Fruit fly (Drosophila melanogaster) whole organism, prepupa: Measurements from ENCODE around the gene CheB38c.

Experiments used
- CG10631 ChIP-seq: fragments of 200-800 bp; sonication (Bioruptor generic); optimal IDR thresholded peaks from 2 replicates; lab custom pipeline; 2016; ENCODE audit warnings: missing biosample characterization, missing genetic modification characterization
- CG10669 ChIP-seq: fragments of 200-800 bp; sonication (Bioruptor generic); optimal IDR thresholded peaks from 3 replicates; lab custom pipeline; 2018; ENCODE audit warnings: missing biosample characterization, mild to moderate bottlenecking, missing genetic modification characterization, moderate library complexity
- CG11294 ChIP-seq: fragments of 200-800 bp; sonication (Bioruptor generic); IDR thresholded peaks from 2 replicates; pipeline ENCODE4 v1.3.6; 2022; ENCODE audit warnings: missing biosample characterization, missing genetic modification characterization
- CG11762 ChIP-seq: fragments of 200-800 bp; sonication (Bioruptor generic); optimal IDR thresholded peaks from 3 replicates; lab custom pipeline; 2016; ENCODE audit warnings: missing biosample characterization, missing genetic modification characterization; ENCODE audit not compliant: insufficient read depth
- CG11902 ChIP-seq: fragments of 200-800 bp; sonication (Bioruptor generic); optimal IDR thresholded peaks from 3 replicates; lab custom pipeline; 2016; ENCODE audit warnings: missing biosample characterization, missing genetic modification characterization
- CG15336 ChIP-seq: fragments of 200-800 bp; sonication (Bioruptor generic); IDR thresholded peaks from 2 replicates; pipeline ENCODE4 v1.3.6; 2022; ENCODE audit warnings: missing biosample characterization, missing genetic modification characterization
- CG1621 ChIP-seq: fragments of 200-800 bp; sonication (Bioruptor generic); optimal IDR thresholded peaks from 3 replicates; lab custom pipeline; 2018; ENCODE audit warnings: missing biosample characterization, mild to moderate bottlenecking, missing genetic modification characterization
- CG3032 ChIP-seq: fragments of 200-800 bp; optimal IDR thresholded peaks from 2 replicates; lab custom pipeline; 2019; ENCODE audit warnings: missing biosample characterization, mild to moderate bottlenecking, missing genetic modification characterization, moderate library complexity
- CG31627 ChIP-seq: fragments of 200-800 bp; sonication (Bioruptor generic); optimal IDR thresholded peaks from 3 replicates; lab custom pipeline; 2016; ENCODE audit warnings: missing biosample characterization, missing genetic modification characterization
- CG32006 ChIP-seq: fragments of 200-800 bp; sonication (Bioruptor generic); optimal IDR thresholded peaks from 3 replicates; lab custom pipeline; 2017; ENCODE audit warnings: missing biosample characterization, mild to moderate bottlenecking, missing genetic modification characterization
- CG34406 ChIP-seq: fragments of 200-800 bp; sonication (Bioruptor generic); optimal IDR thresholded peaks from 3 replicates; lab custom pipeline; 2016; ENCODE audit warnings: missing biosample characterization, missing genetic modification characterization
- CG6792 ChIP-seq: fragments of 200-800 bp; sonication (Bioruptor generic); optimal IDR thresholded peaks from 3 replicates; lab custom pipeline; 2016; ENCODE audit warnings: missing biosample characterization, missing genetic modification characterization
- CG6808 ChIP-seq: fragments of 200-800 bp; sonication (Bioruptor generic); optimal IDR thresholded peaks from 3 replicates; lab custom pipeline; 2017; ENCODE audit warnings: missing biosample characterization, missing genetic modification characterization, mild to moderate bottlenecking, moderate library complexity, missing genetic modification reagents
- CG6854 ChIP-seq: fragments of 200-800 bp; sonication (Bioruptor generic); optimal IDR thresholded peaks from 2 replicates; lab custom pipeline; 2017; ENCODE audit warnings: missing biosample characterization, mild to moderate bottlenecking, missing genetic modification characterization
- CG7368 ChIP-seq: fragments of 200-800 bp; sonication (Bioruptor generic); optimal IDR thresholded peaks from 3 replicates; lab custom pipeline; 2016; ENCODE audit warnings: missing biosample characterization, missing genetic modification characterization
- CG8119 ChIP-seq: fragments of 200-800 bp; sonication (Bioruptor generic); IDR thresholded peaks from 3 replicates; pipeline ENCODE4 v1.3.6; 2022; ENCODE audit warnings: missing biosample characterization, missing genetic modification characterization
- CG8319 ChIP-seq: fragments of 200-800 bp; sonication (Bioruptor generic); optimal IDR thresholded peaks from 3 replicates; lab custom pipeline; 2016; ENCODE audit warnings: missing biosample characterization, missing genetic modification characterization
- CG9139 ChIP-seq: fragments of 200-800 bp; sonication (Bioruptor generic); optimal IDR thresholded peaks from 3 replicates; lab custom pipeline; 2017; ENCODE audit warnings: missing biosample characterization, mild to moderate bottlenecking, missing genetic modification characterization
- Eip75B ChIP-seq: fragments of 200-800 bp; sonication (Bioruptor generic); optimal IDR thresholded peaks from 3 replicates; lab custom pipeline; 2016; ENCODE audit warnings: missing biosample characterization, missing genetic modification characterization
- Eip78C ChIP-seq: fragments of 200-800 bp; sonication (Bioruptor generic); peaks from one replicate; lab custom pipeline; 2016; ENCODE audit warnings: missing biosample characterization, missing genetic modification characterization
- Ets21C ChIP-seq: fragments of 200-800 bp; sonication (Bioruptor generic); optimal IDR thresholded peaks from 3 replicates; lab custom pipeline; 2016; ENCODE audit warnings: missing biosample characterization, missing genetic modification characterization
- Ets96B ChIP-seq: fragments of 200-800 bp; optimal IDR thresholded peaks from 2 replicates; lab custom pipeline; 2019; ENCODE audit warnings: missing biosample characterization, mild to moderate bottlenecking, missing genetic modification characterization, moderate library complexity
- Gug ChIP-seq: fragments of 200-800 bp; sonication (Bioruptor generic); IDR thresholded peaks from 2 replicates; pipeline ENCODE4 v1.3.6; 2022; ENCODE audit warnings: missing biosample characterization, missing genetic modification characterization
- Hr39 ChIP-seq: fragments of 200-800 bp; sonication (Bioruptor generic); optimal IDR thresholded peaks from 2 replicates; lab custom pipeline; 2016; ENCODE audit warnings: missing biosample characterization, missing genetic modification characterization
- Hr4 ChIP-seq: fragments of 200-800 bp; sonication (Bioruptor generic); optimal IDR thresholded peaks from 3 replicates; lab custom pipeline; 2016; ENCODE audit warnings: missing biosample characterization, missing genetic modification characterization
- Sox102F ChIP-seq: fragments of 200-800 bp; sonication (Bioruptor generic); optimal IDR thresholded peaks from 2 replicates; lab custom pipeline; 2016; ENCODE audit warnings: missing biosample characterization, mild to moderate bottlenecking, missing genetic modification characterization
- Sox14 ChIP-seq: fragments of 200-800 bp; sonication (Bioruptor generic); optimal IDR thresholded peaks from 3 replicates; lab custom pipeline; 2016; ENCODE audit warnings: missing biosample characterization, missing genetic modification characterization
- Sox15 ChIP-seq: fragments of 200-800 bp; sonication (Bioruptor generic); optimal IDR thresholded peaks from 3 replicates; lab custom pipeline; 2016; ENCODE audit warnings: missing biosample characterization, missing genetic modification characterization
- acj6 ChIP-seq: fragments of 200-800 bp; sonication (Bioruptor generic); optimal IDR thresholded peaks from 3 replicates; lab custom pipeline; 2016; ENCODE audit warnings: missing biosample characterization, missing genetic modification characterization
- cyc ChIP-seq: fragments of 200-800 bp; sonication (Bioruptor generic); optimal IDR thresholded peaks from 3 replicates; lab custom pipeline; 2016; ENCODE audit warnings: missing biosample characterization, missing genetic modification characterization
- dac ChIP-seq: fragments of 200-800 bp; sonication (Bioruptor generic); optimal IDR thresholded peaks from 2 replicates; lab custom pipeline; 2017; ENCODE audit warnings: missing biosample characterization, mild to moderate bottlenecking, missing genetic modification characterization
- eg ChIP-seq: fragments of 200-800 bp; sonication (Bioruptor generic); IDR thresholded peaks from 3 replicates; pipeline ENCODE4 v1.3.6; 2022; ENCODE audit warnings: missing biosample characterization, missing genetic modification characterization
- esn ChIP-seq: fragments of 200-800 bp; sonication (Bioruptor generic); optimal IDR thresholded peaks from 2 replicates; lab custom pipeline; 2016; ENCODE audit warnings: missing biosample characterization, mild to moderate bottlenecking, missing genetic modification characterization, moderate library complexity
- fd85E ChIP-seq: fragments of 200-800 bp; sonication (Bioruptor generic); optimal IDR thresholded peaks from 3 replicates; lab custom pipeline; 2016; ENCODE audit warnings: missing biosample characterization, missing genetic modification characterization
- fkh ChIP-seq: fragments of 200-800 bp; sonication (Bioruptor generic); optimal IDR thresholded peaks from 3 replicates; lab custom pipeline; 2017; ENCODE audit warnings: missing biosample characterization, mild to moderate bottlenecking, missing genetic modification characterization, moderate library complexity
- lz ChIP-seq: fragments of 200-800 bp; sonication (Bioruptor generic); optimal IDR thresholded peaks from 3 replicates; lab custom pipeline; 2016; ENCODE audit warnings: missing biosample characterization, missing genetic modification characterization
- net ChIP-seq: fragments of 200-800 bp; sonication (Bioruptor generic); optimal IDR thresholded peaks from 3 replicates; lab custom pipeline; 2016; ENCODE audit warnings: missing biosample characterization, missing genetic modification characterization
- pdm3 ChIP-seq: fragments of 200-800 bp; sonication (Bioruptor generic); optimal IDR thresholded peaks from 3 replicates; lab custom pipeline; 2016; ENCODE audit warnings: missing biosample characterization, missing genetic modification characterization
- spab ChIP-seq: fragments of 200-800 bp; sonication (Bioruptor generic); optimal IDR thresholded peaks from 2 replicates; lab custom pipeline; 2017; ENCODE audit warnings: missing biosample characterization, mild to moderate bottlenecking, missing genetic modification characterization, missing genetic modification reagents
- ss ChIP-seq, 2 experiments: fragments of 200-800 bp; sonication (Bioruptor generic); optimal IDR thresholded peaks; 2 replicates in 1 of 2; 3 replicates in 1 of 2; lab custom pipeline; 2017 to 2018; ENCODE audit warnings: mild to moderate bottlenecking in 2 of 2, missing biosample characterization in 2 of 2, missing genetic modification characterization in 2 of 2, moderate library complexity in 1 of 2
- topi ChIP-seq: fragments of 200-800 bp; sonication (Bioruptor generic); optimal IDR thresholded peaks from 3 replicates; lab custom pipeline; 2016; ENCODE audit warnings: missing biosample characterization, missing genetic modification characterization

Gene CheB38c

dm6 chr2L:20821249-20822024 is 770 bp upstream of the CheB38c start (continued):
- TF ChIP-seq CG3032 (tag; lab: Kevin White, UChicago): peak; percentile 20
- TF ChIP-seq CG6792: no peak
- peak; percentile 41 for TF ChIP-seq CG10669
- peak; percentile 47 for TF ChIP-seq spab
- TF ChIP-seq CG11294 (GFP tag; lab: Robert Waterston, UW): peak; percentile 59
- no peak for TF ChIP-seq Sox14
- no peak for TF ChIP-seq CG31627 (GFP tag; lab: Kevin White, UChicago)
- TF ChIP-seq Ets96B (tag; lab: Kevin White, UChicago): no peak
- TF ChIP-seq CG6854 (GFP tag; lab: Kevin White, UChicago): no peak
- TF ChIP-seq pdm3: no peak
- peak; percentile 40 for TF ChIP-seq CG6808 (GFP tag; lab: Kevin White, UChicago)
- no peak for TF ChIP-seq CG10631 (GFP tag; lab: Kevin White, UChicago)
- no peak for TF ChIP-seq net (GFP tag; lab: Kevin White, UChicago)
- no peak for TF ChIP-seq Sox15
- TF ChIP-seq CG7368 (GFP tag; lab: Kevin White, UChicago): peak; percentile 44
- peak; percentile 37; the same call in 1 of the 2 replicates for TF ChIP-seq Gug (GFP tag; lab: Robert Waterston, UW)
- TF ChIP-seq topi: no peak
- no peak for TF ChIP-seq CG9139 (GFP tag; lab: Kevin White, UChicago)
- no peak for TF ChIP-seq fkh (GFP tag; lab: Kevin White, UChicago)
- TF ChIP-seq CG11762: peak; percentile 37
- no peak for TF ChIP-seq CG1621 (tag; lab: Kevin White, UChicago)
- no peak for TF ChIP-seq Ets21C (GFP tag; lab: Kevin White, UChicago)
- no peak for TF ChIP-seq Sox102F (GFP tag; lab: Kevin White, UChicago)
- no peak for TF ChIP-seq Hr39 (GFP tag; lab: Kevin White, UChicago)
- peak; percentile 84 for TF ChIP-seq eg
- TF ChIP-seq CG34406: no peak
- peak; percentile 4 for TF ChIP-seq Hr4
- TF ChIP-seq CG11902 (GFP tag; lab: Kevin White, UChicago): no peak
- TF ChIP-seq CG32006 (GFP tag; lab: Kevin White, UChicago): no peak
- no peak for TF ChIP-seq cyc
- TF ChIP-seq Eip75B: no peak
- TF ChIP-seq Eip78C: peak; percentile 73

- TF ChIP-seq CG8119 (GFP tag; lab: Robert Waterston, UW) (no peak), CG15336 (GFP tag; lab: Robert Waterston, UW) (no peak), CG34406 (no peak), Eip75B (no peak), dac (GFP tag; lab: Kevin White, UChicago) (no peak), Sox14 (no peak), lz (GFP tag; lab: Kevin White, UChicago) (no peak), CG11902 (GFP tag; lab: Kevin White, UChicago) (no peak), CG3032 (tag; lab: Kevin White, UChicago) (no peak), Gug (GFP tag; lab: Robert Waterston, UW) (no peak), acj6 (GFP tag; lab: Kevin White, UChicago) (no peak), fd85E (no peak), CG9139 (GFP tag; lab: Kevin White, UChicago) (no peak), Ets21C (GFP tag; lab: Kevin White, UChicago) (no peak), eg (no peak), net (GFP tag; lab: Kevin White, UChicago) (no peak), esn (GFP tag; lab: Kevin White, UChicago) (no peak), ss (GFP tag; optimal IDR thresholded peaks at IDR 0.05; lab: Kevin White, UChicago) (no peak), CG8319 (no peak)
- TF ChIP-seq, all 60 proteins: peak for 0
These were observed 2.2 kb downstream of the CheB38c start, which contains the start of gene CheB38a for dm6 chr2L:20818432-20818831. TSS of gene CheB38a (minus strand) at chr2L:20818532.
